Fruit fly (Drosophila melanogaster) Kc167 (cell line): ENCODE measurements around the gene CG32320.

Experiments used
- Myc ChIP-seq: fragments of >200 bp; optimal IDR thresholded peaks from 2 replicates; lab custom pipeline; 2017; ENCODE audit warnings: missing external identifiers
- ttk ChIP-seq: sonication (Bioruptor generic); optimal IDR thresholded peaks from 2 replicates; lab custom pipeline; 2017; ENCODE audit warnings: missing external identifiers

- TF ChIP-seq Myc (lab: Kevin White, UChicago) (no peak), ttk (lab: Kevin White, UChicago) (no peak)
Measured at dm6 chr3L:1385683-1386246, 12.6 kb upstream of the CG32320 start.
